Worm (Caenorhabditis elegans): ENCODE results near the gene str-6.

ce11 chrV:15796087-15796486, 46.1 kb upstream of the str-6 start, which contains the start of gene nhr-223:
- TF ChIP-seq dao-5 (tag; optimal IDR thresholded peaks at IDR 0.05) = no peak
- TF ChIP-seq him-1 (tag; optimal IDR thresholded peaks at IDR 0.05) = no peak
- TF ChIP-seq W03F9.2 (tag; optimal IDR thresholded peaks at IDR 0.05) = no peak
